Worm (Caenorhabditis elegans): Measurements from ENCODE around the gene ttr-14.

Gene ttr-14

DNA sequence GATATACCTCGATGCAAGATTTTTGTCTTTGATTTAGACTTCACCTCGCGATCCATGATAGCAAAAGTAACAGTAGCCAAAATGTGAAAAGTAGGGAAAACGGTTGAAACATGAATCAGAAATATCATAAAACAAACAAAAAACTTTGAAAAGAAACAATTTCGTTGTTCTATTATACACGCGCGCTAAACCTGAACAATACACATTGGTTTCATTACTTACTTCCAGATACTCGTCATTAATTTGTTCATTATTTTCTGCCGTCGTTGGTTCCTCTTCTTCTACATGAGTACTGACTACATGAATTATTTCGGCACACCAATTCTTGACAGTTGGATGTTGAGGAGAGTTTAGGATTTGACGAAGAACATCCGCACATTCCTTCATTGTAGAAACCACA is 33.2 kb downstream of the ttr-14 start, which contains the start of gene F31B12.3:
Gene F31B12.3, minus strand, starts transcription at position 101 of the 400 bp plus-strand sequence.
- TF ChIP-seq fos-1 (tag; optimal IDR thresholded peaks at IDR 0.05) (no peak), aly-2 (tag; optimal IDR thresholded peaks at IDR 0.05) (no peak), nhr-237 (tag; optimal IDR thresholded peaks at IDR 0.05) (no peak), tbx-2 (tag; optimal IDR thresholded peaks at IDR 0.05) (no peak), ztf-11 (tag; optimal IDR thresholded peaks at IDR 0.05) (no peak), lin-39 (tag; optimal IDR thresholded peaks at IDR 0.05) (no peak), sea-2 (GFP tag; optimal IDR thresholded peaks at IDR 0.05) (no peak), skn-1 (tag; optimal IDR thresholded peaks at IDR 0.05) (no peak), ceh-9 (tag; optimal IDR thresholded peaks at IDR 0.05) (no peak), mml-1 (tag; optimal IDR thresholded peaks at IDR 0.05) (no peak), nhr-23 (tag; optimal IDR thresholded peaks at IDR 0.05) (no peak), nhr-77 (tag; optimal IDR thresholded peaks at IDR 0.05) (no peak)

DNA sequence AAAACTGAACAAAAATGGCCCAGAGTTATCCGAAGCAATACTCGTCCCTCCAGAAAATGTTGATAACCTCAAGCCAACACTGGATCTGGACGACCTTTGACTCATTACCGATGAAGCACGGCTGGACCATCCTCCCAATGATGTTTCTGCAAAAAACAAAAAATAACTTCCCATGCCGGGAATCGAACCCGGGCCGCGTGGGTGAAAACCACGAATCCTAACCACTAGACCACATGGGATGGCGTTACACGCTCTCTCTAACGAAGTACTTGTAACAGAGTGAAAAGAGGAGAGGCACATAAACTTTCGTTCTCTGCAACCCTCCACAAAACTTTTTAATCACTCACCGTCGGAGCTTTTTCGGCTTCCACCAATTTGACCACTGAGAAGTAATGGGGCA is 33.9 kb downstream of the ttr-14 start:
- TF ChIP-seq ceh-82 (tag; optimal IDR thresholded peaks at IDR 0.05): peak; percentile 12
- TF ChIP-seq lsy-12 (tag; optimal IDR thresholded peaks at IDR 0.05): peak; percentile 67
- peak; percentile 45 for TF ChIP-seq hmg-11 (tag; optimal IDR thresholded peaks at IDR 0.05)
- peak; percentile 36 for TF ChIP-seq tbx-2 (tag; optimal IDR thresholded peaks at IDR 0.05)
- peak; percentile 2 for TF ChIP-seq egl-27 (tag; optimal IDR thresholded peaks at IDR 0.05)
- TF ChIP-seq elt-2 (tag; optimal IDR thresholded peaks at IDR 0.05): peak; percentile 29
- TF ChIP-seq nhr-11 (tag; optimal IDR thresholded peaks at IDR 0.05): peak; percentile 19
- TF ChIP-seq aly-2 (tag; optimal IDR thresholded peaks at IDR 0.05): no peak
- no peak for TF ChIP-seq nhr-77 (tag; optimal IDR thresholded peaks at IDR 0.05)

DNA sequence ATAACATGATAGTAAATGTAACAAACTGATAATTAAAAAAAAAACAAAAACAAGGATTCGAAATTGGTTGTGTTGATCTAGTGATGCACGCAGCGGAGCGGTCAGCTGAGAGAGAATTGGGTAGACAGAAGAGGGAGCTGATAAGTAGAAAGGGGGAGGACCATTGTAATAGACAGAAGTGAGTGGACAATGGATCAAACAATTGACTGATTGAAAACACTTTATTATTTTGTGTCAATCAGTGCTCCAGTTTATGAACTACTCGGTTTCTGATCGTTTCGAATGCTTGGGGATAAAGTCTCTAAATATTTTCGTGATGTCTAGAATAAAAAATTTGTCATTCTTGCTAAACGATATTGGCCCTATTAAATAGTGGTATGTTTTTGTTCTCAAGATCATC is 47.3 kb downstream of the ttr-14 start:
- TF ChIP-seq zag-1 (tag; optimal IDR thresholded peaks at IDR 0.05) (no peak), hmg-11 (tag; optimal IDR thresholded peaks at IDR 0.05) (no peak), nhr-77 (tag; optimal IDR thresholded peaks at IDR 0.05) (no peak), fkh-2 (tag; optimal IDR thresholded peaks at IDR 0.05) (no peak), ceh-82 (tag; optimal IDR thresholded peaks at IDR 0.05) (no peak), egl-5 (tag; optimal IDR thresholded peaks at IDR 0.05) (no peak), jun-1 (tag; optimal IDR thresholded peaks at IDR 0.05) (no peak), aly-2 (tag; optimal IDR thresholded peaks at IDR 0.05) (no peak), nhr-67 (tag; optimal IDR thresholded peaks at IDR 0.05) (no peak), tbx-2 (tag; optimal IDR thresholded peaks at IDR 0.05) (no peak), lin-15B (tag; optimal IDR thresholded peaks at IDR 0.05) (no peak), nhr-76 (tag; optimal IDR thresholded peaks at IDR 0.05) (no peak), nhr-43 (tag; optimal IDR thresholded peaks at IDR 0.05; ENCODE audit: poor library complexity, severe bottlenecking) (no peak), nhr-11 (tag; optimal IDR thresholded peaks at IDR 0.05) (no peak), fkh-10 (GFP tag; optimal IDR thresholded peaks at IDR 0.05) (no peak), nhr-237 (tag; optimal IDR thresholded peaks at IDR 0.05) (no peak)

DNA sequence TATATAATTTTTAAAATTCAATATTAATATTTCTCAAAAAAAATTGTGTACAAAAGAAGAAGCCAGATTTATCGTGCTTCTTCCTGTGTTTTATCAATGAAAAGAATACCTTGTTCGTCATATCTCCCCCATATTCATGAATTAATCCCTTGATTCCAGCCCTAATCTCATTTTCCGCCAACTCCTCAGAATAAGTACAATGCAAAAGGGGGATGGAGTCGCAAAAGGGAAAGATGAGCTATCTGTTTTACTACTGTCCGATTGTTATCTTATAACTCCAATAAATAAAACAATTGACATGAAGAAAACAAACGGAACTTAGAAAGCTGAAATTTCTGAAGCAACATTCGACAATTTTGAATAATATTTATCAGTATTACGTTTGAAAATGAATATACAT is 50.3 kb downstream of the ttr-14 start:
- TF ChIP-seq ceh-82 (tag; optimal IDR thresholded peaks at IDR 0.05) (no peak), fkh-2 (tag; optimal IDR thresholded peaks at IDR 0.05) (no peak), ceh-9 (tag; optimal IDR thresholded peaks at IDR 0.05) (no peak), elt-1 (tag; optimal IDR thresholded peaks at IDR 0.05) (no peak), nhr-76 (tag; optimal IDR thresholded peaks at IDR 0.05) (no peak), nhr-43 (tag; optimal IDR thresholded peaks at IDR 0.05; ENCODE audit: poor library complexity, severe bottlenecking) (no peak), nhr-67 (tag; optimal IDR thresholded peaks at IDR 0.05) (no peak), nhr-12 (tag; optimal IDR thresholded peaks at IDR 0.05) (no peak), sea-2 (GFP tag; optimal IDR thresholded peaks at IDR 0.05) (no peak), zag-1 (tag; optimal IDR thresholded peaks at IDR 0.05) (no peak), lin-39 (tag; optimal IDR thresholded peaks at IDR 0.05) (no peak), fos-1 (tag; optimal IDR thresholded peaks at IDR 0.05) (no peak), mdl-1 (tag; optimal IDR thresholded peaks at IDR 0.05) (no peak), nhr-28 (tag; optimal IDR thresholded peaks at IDR 0.05) (no peak), ceh-28 (tag; optimal IDR thresholded peaks at IDR 0.05) (no peak), lin-15B (tag; optimal IDR thresholded peaks at IDR 0.05) (no peak), mml-1 (tag; optimal IDR thresholded peaks at IDR 0.05) (no peak), pha-4 (tag; optimal IDR thresholded peaks at IDR 0.05) (no peak), ceh-16 (tag; optimal IDR thresholded peaks at IDR 0.05) (no peak)

DNA sequence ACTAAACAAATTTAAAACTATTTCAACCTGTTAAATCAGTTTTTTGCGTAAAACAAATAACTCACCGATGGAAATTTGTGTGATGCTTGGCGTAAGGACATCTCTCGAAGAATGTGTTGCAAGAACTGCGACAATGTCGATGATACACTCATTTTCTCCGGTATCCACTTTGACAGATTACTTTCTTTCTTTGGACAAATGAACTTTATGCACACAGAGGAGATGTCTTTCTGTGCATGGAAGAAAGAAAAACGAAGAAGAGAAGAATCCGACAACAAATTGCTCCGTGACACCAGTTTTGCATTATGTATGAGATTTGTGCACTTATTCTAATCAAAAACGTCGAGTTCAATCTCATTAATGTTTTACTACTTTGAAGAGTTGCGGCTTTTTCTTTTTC is 51.2 kb downstream of the ttr-14 start, which contains the start of gene plc-1:
Gene plc-1, minus strand, starts transcription at position 101 of the 400 bp plus-strand sequence.
- TF ChIP-seq nhr-77 (tag; optimal IDR thresholded peaks at IDR 0.05) (no peak), nhr-67 (tag; optimal IDR thresholded peaks at IDR 0.05) (no peak), ZK546.5 (tag; optimal IDR thresholded peaks at IDR 0.05) (no peak), tbx-2 (tag; optimal IDR thresholded peaks at IDR 0.05) (no peak), mdl-1 (tag; optimal IDR thresholded peaks at IDR 0.05) (no peak)

All from whole organism, L3 larva.